Fruit fly (Drosophila melanogaster): ENCODE data around the gene fusl.

fusl gene

dm6 chr2L:5300785-5301616 lies 36.9 kb downstream of the fusl start:
- TF ChIP-seq Dll (optimal IDR thresholded peaks at IDR 0.05) (peak; percentile 15), CG8478 (optimal IDR thresholded peaks at IDR 0.05) (no peak)

dm6 chr2L:5300237-5300668 lies 37.6 kb downstream of the fusl start:
- TF ChIP-seq CG8478 (optimal IDR thresholded peaks at IDR 0.05) (no peak), EcR (GFP tag; optimal IDR thresholded peaks at IDR 0.05) (peak in 1 of 2 experiments; percentile 70)

- TF ChIP-seq psq (optimal IDR thresholded peaks at IDR 0.05) (no peak), usp (GFP tag; optimal IDR thresholded peaks at IDR 0.05) (no peak), EcR (GFP tag; optimal IDR thresholded peaks at IDR 0.05) (no peak), Dll (optimal IDR thresholded peaks at IDR 0.05) (no peak), pan (optimal IDR thresholded peaks at IDR 0.05) (no peak), CG8478 (optimal IDR thresholded peaks at IDR 0.05) (no peak)
Observed at dm6 chr2L:5299628-5299986, 38.3 kb downstream of the fusl start.

dm6 chr2L:5298978-5299627 lies 38.8 kb downstream of the fusl start:
- TF ChIP-seq CG8478 (optimal IDR thresholded peaks at IDR 0.05) (peak; percentile 32), pan (optimal IDR thresholded peaks at IDR 0.05) (no peak), psq (optimal IDR thresholded peaks at IDR 0.05) (no peak), Dll (optimal IDR thresholded peaks at IDR 0.05) (no peak), usp (GFP tag; optimal IDR thresholded peaks at IDR 0.05) (no peak), EcR (GFP tag; optimal IDR thresholded peaks at IDR 0.05) (peak in 1 of 2 experiments; percentile 75)

dm6 chr2L:5297961-5298311 lies 39.9 kb downstream of the fusl start:
- no peak for TF ChIP-seq pan (optimal IDR thresholded peaks at IDR 0.05)
- TF ChIP-seq usp (GFP tag; optimal IDR thresholded peaks at IDR 0.05) = no peak
- no peak for TF ChIP-seq psq (optimal IDR thresholded peaks at IDR 0.05)
- no peak for TF ChIP-seq CG8478 (optimal IDR thresholded peaks at IDR 0.05)

- TF ChIP-seq usp (GFP tag; optimal IDR thresholded peaks at IDR 0.05) (no peak), CG8478 (optimal IDR thresholded peaks at IDR 0.05) (no peak), pan (optimal IDR thresholded peaks at IDR 0.05) (no peak), psq (optimal IDR thresholded peaks at IDR 0.05) (no peak), Dll (optimal IDR thresholded peaks at IDR 0.05) (no peak), EcR (GFP tag; optimal IDR thresholded peaks at IDR 0.05) (no peak)
Observed at dm6 chr2L:5297289-5297960, 40.4 kb downstream of the fusl start.

dm6 chr2L:5296672-5297288 lies 41.1 kb downstream of the fusl start:
- no peak for TF ChIP-seq CG8478 (optimal IDR thresholded peaks at IDR 0.05)
- TF ChIP-seq Dll (optimal IDR thresholded peaks at IDR 0.05) = peak; percentile 82
- no peak for TF ChIP-seq usp (GFP tag; optimal IDR thresholded peaks at IDR 0.05)
- TF ChIP-seq EcR (GFP tag; optimal IDR thresholded peaks at IDR 0.05) = peak in 1 of 2 experiments; percentile 25
- TF ChIP-seq pan (optimal IDR thresholded peaks at IDR 0.05) = no peak

dm6 chr2L:5295245-5295572 lies 42.7 kb downstream of the fusl start:
- TF ChIP-seq CG8478 (optimal IDR thresholded peaks at IDR 0.05) (no peak), pan (optimal IDR thresholded peaks at IDR 0.05) (no peak), EcR (GFP tag; optimal IDR thresholded peaks at IDR 0.05) (no peak), usp (GFP tag; optimal IDR thresholded peaks at IDR 0.05) (no peak), Dll (optimal IDR thresholded peaks at IDR 0.05) (no peak), psq (optimal IDR thresholded peaks at IDR 0.05) (no peak)

- no peak for TF ChIP-seq psq (optimal IDR thresholded peaks at IDR 0.05)
- no peak for TF ChIP-seq pan (optimal IDR thresholded peaks at IDR 0.05)
- peak; percentile 72 to 75 for TF ChIP-seq EcR (GFP tag; optimal IDR thresholded peaks at IDR 0.05)
- TF ChIP-seq Dll (optimal IDR thresholded peaks at IDR 0.05) = no peak
- no peak for TF ChIP-seq CG8478 (optimal IDR thresholded peaks at IDR 0.05)
- TF ChIP-seq usp (GFP tag; optimal IDR thresholded peaks at IDR 0.05) = no peak
Observed at dm6 chr2L:5294392-5295244, 43.3 kb downstream of the fusl start.

- TF ChIP-seq CG8478 (optimal IDR thresholded peaks at IDR 0.05) (peak; percentile 26), usp (GFP tag; optimal IDR thresholded peaks at IDR 0.05) (no peak), EcR (GFP tag; optimal IDR thresholded peaks at IDR 0.05) (peak; percentile 99 to 100), Dll (optimal IDR thresholded peaks at IDR 0.05) (peak; percentile 75), psq (optimal IDR thresholded peaks at IDR 0.05) (no peak), pan (optimal IDR thresholded peaks at IDR 0.05) (no peak)
Observed at dm6 chr2L:5292977-5293513, 44.8 kb downstream of the fusl start.

- TF ChIP-seq CG8478 (optimal IDR thresholded peaks at IDR 0.05) = no peak
- TF ChIP-seq Dll (optimal IDR thresholded peaks at IDR 0.05) = no peak
- no peak for TF ChIP-seq pan (optimal IDR thresholded peaks at IDR 0.05)
- TF ChIP-seq EcR (GFP tag; optimal IDR thresholded peaks at IDR 0.05) = no peak
- no peak for TF ChIP-seq psq (optimal IDR thresholded peaks at IDR 0.05)
- no peak for TF ChIP-seq usp (GFP tag; optimal IDR thresholded peaks at IDR 0.05)
Observed at dm6 chr2L:5292643-5292963, 45.3 kb downstream of the fusl start.

Measured in whole organism.